Fruit fly (Drosophila melanogaster): ENCODE measurements around the gene CG13041.

DNA sequence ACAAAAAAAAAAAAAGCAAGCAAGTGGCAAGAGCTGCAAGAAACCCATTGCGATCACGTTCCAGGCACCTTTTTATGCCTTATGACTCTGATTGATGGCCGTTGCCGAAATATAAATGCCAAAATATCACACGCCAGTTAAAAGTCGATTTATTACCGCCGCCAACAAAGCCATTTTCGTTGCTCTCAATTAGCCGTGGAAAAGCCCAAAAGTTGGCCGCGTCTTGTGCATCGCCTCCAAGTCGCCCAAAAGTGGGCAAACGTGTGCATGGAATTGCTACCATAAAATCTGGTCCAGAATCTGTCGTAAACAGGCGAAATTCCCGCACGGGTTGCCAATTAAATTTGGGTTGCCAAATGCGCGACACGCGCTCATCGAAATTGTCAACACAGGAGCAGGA is 27.6 kb downstream of the CG13041 start:
- TF ChIP-seq dmrt93B (GFP tag; optimal IDR thresholded peaks at IDR 0.05) (no peak), woc (GFP tag; optimal IDR thresholded peaks at IDR 0.05) (no peak)

Data from whole organism, wandering third instar larva.